Fruit fly (Drosophila melanogaster): ENCODE results near the gene fd96Ca.

DNA sequence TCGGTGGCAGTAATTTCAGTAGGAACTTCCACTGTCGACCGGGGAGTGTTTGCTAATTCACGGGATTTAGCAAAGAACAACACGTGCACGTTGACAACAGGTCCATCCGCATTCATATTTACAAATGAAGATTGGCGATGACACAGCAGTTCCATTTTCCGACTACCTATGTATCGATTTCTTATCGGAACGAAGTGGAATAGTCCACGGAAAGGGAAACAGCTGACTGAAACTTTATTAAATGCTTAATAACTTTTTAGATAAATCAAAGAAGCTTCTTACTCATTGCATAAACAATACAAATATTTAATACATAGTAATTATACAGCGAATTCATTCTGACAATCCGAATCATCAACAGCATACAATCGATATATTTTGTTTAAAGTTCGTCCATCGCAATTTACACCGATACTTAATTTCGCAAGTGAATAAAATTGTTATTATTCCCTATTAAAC, 44.8 kb downstream of the fd96Ca start, which contains the start of the genes Mocs2A, Mocs2B and Clbn:
- TF ChIP-seq Dfd (GFP tag; optimal IDR thresholded peaks at IDR 0.05) (no peak), lola (GFP tag; optimal IDR thresholded peaks at IDR 0.05) (no peak), br (GFP tag; optimal IDR thresholded peaks at IDR 0.05) (no peak), Hr83 (GFP tag; optimal IDR thresholded peaks at IDR 0.05; ENCODE audit: poor library complexity, severe bottlenecking) (no peak), Rel (GFP tag; optimal IDR thresholded peaks at IDR 0.05) (no peak), Rel (tag; optimal IDR thresholded peaks at IDR 0.05) (no peak), psq (GFP tag; optimal IDR thresholded peaks at IDR 0.05) (no peak), CG32264 (GFP tag; optimal IDR thresholded peaks at IDR 0.05) (no peak), Abd-B (GFP tag; optimal IDR thresholded peaks at IDR 0.05) (no peak), Hr78 (GFP tag; optimal IDR thresholded peaks at IDR 0.05) (no peak), CrebA (GFP tag; optimal IDR thresholded peaks at IDR 0.05; ENCODE audit: borderline replicate concordance) (no peak)
